Worm (Caenorhabditis elegans) whole organism, midembryonic: Measurements from ENCODE around the gene ech-5.
A peak's percentile ranks its signal among the peaks of the same experiment; 100 is the strongest.

Source experiments
- T22C8.4 ChIP-seq: fragments of 200-800 bp; sonication (Bioruptor generic); IDR thresholded peaks from 2 replicates; pipeline ENCODE4 v1.3.6; 2022; ENCODE audit warnings: missing genetic modification characterization, missing compliant biosample characterization
- cog-1 ChIP-seq: sonication (generic microtip); optimal IDR thresholded peaks from 2 replicates; lab custom pipeline; 2016; ENCODE audit warnings: missing genetic modification characterization, missing compliant biosample characterization
- flt-1 ChIP-seq: fragments of 200-800 bp; sonication (Bioruptor generic); IDR thresholded peaks from 2 replicates; pipeline ENCODE4 v1.3.6; 2022; ENCODE audit warnings: missing genetic modification characterization, missing compliant biosample characterization
- klf-2 ChIP-seq: fragments of 200-800 bp; sonication (Bioruptor generic); conservative IDR thresholded peaks from 2 replicates; pipeline ENCODE4 v1.3.6; 2022; ENCODE audit warnings: missing genetic modification reagents, missing genetic modification characterization, missing compliant biosample characterization
- med-1 ChIP-seq: sonication (generic microtip); optimal IDR thresholded peaks from 2 replicates; lab custom pipeline; 2017; ENCODE audit warnings: missing genetic modification characterization, mild to moderate bottlenecking, missing compliant biosample characterization, antibody characterized with exemption, missing genetic modification reagents; ENCODE audit not compliant: insufficient read depth
- ref-1 ChIP-seq: fragments of 200-800 bp; sonication (Bioruptor generic); conservative IDR thresholded peaks from 2 replicates; pipeline ENCODE4 v1.3.6; 2022; ENCODE audit warnings: missing genetic modification reagents, missing genetic modification characterization, missing compliant biosample characterization
- tab-1 ChIP-seq: fragments of 200-800 bp; sonication (Bioruptor generic); IDR thresholded peaks from 2 replicates; pipeline ENCODE4 v1.3.6; 2022; ENCODE audit warnings: missing genetic modification characterization, missing compliant biosample characterization
- ztf-23 ChIP-seq: fragments of 200-800 bp; sonication (Bioruptor generic); IDR thresholded peaks from 2 replicates; pipeline ENCODE4 v1.3.6; 2022; ENCODE audit warnings: missing genetic modification reagents, missing genetic modification characterization, missing compliant biosample characterization
- ztf-29 ChIP-seq: fragments of 200-800 bp; sonication (Bioruptor generic); IDR thresholded peaks from 2 replicates; pipeline ENCODE4 v1.3.6; 2022; ENCODE audit warnings: missing genetic modification reagents, missing genetic modification characterization, missing compliant biosample characterization

ech-5 gene

ce11 chrIV:829107-829506 is 32.3 kb downstream of the ech-5 start:
- no peak for TF ChIP-seq flt-1 (GFP tag; lab: Robert Waterston, UW)
- no peak for TF ChIP-seq ztf-23
- no peak for TF ChIP-seq klf-2 (GFP tag; lab: Robert Waterston, UW)

- TF ChIP-seq flt-1 (GFP tag; lab: Robert Waterston, UW) (no peak), ref-1 (no peak), med-1 (no peak)
Measured at ce11 chrIV:829691-830090, 32.9 kb downstream of the ech-5 start.

- TF ChIP-seq med-1 (no peak), ztf-29 (GFP tag; lab: Robert Waterston, UW) (no peak), ref-1 (no peak), flt-1 (GFP tag; lab: Robert Waterston, UW) (no peak), cog-1 (tag; lab: Kevin White, UChicago) (no peak), ztf-23 (no peak), T22C8.4 (GFP tag; lab: Robert Waterston, UW) (no peak), tab-1 (GFP tag; lab: Robert Waterston, UW) (no peak), klf-2 (GFP tag; lab: Robert Waterston, UW) (no peak)
Measured at ce11 chrIV:830262-830960, 33.6 kb downstream of the ech-5 start.

ce11 chrIV:831796-832486 is 35.1 kb downstream of the ech-5 start, which contains the start of the genes madf-1 and Y55F3BR.10:
TSS of gene madf-1 (minus strand) at chrIV:831896.
TSS of gene Y55F3BR.10 (plus strand) at chrIV:832436.
- TF ChIP-seq ztf-23: no peak
- TF ChIP-seq tab-1 (GFP tag; lab: Robert Waterston, UW): no peak
- no peak for TF ChIP-seq T22C8.4 (GFP tag; lab: Robert Waterston, UW)
- no peak for TF ChIP-seq med-1
- no peak for TF ChIP-seq ref-1
- no peak for TF ChIP-seq ztf-29 (GFP tag; lab: Robert Waterston, UW)
- TF ChIP-seq klf-2 (GFP tag; lab: Robert Waterston, UW): no peak
- TF ChIP-seq flt-1 (GFP tag; lab: Robert Waterston, UW): no peak
- TF ChIP-seq cog-1 (tag; lab: Kevin White, UChicago): no peak

ce11 chrIV:833517-833916 is 36.7 kb downstream of the ech-5 start:
- no peak for TF ChIP-seq cog-1 (tag; lab: Kevin White, UChicago)
- TF ChIP-seq klf-2 (GFP tag; lab: Robert Waterston, UW): no peak
- no peak for TF ChIP-seq T22C8.4 (GFP tag; lab: Robert Waterston, UW)
- TF ChIP-seq ztf-23: no peak

- TF ChIP-seq ztf-29 (GFP tag; lab: Robert Waterston, UW): no peak
- no peak for TF ChIP-seq cog-1 (tag; lab: Kevin White, UChicago)
- no peak for TF ChIP-seq T22C8.4 (GFP tag; lab: Robert Waterston, UW)
Measured at ce11 chrIV:842095-842494, 45.3 kb downstream of the ech-5 start, which contains the start of gene Y55F3BR.6. TSS of gene Y55F3BR.6 (minus strand) at chrIV:842126.

ce11 chrIV:842630-843029 is 45.8 kb downstream of the ech-5 start:
- TF ChIP-seq cog-1 (tag; lab: Kevin White, UChicago) (no peak), T22C8.4 (GFP tag; lab: Robert Waterston, UW) (0 out of 2 replicates have a peak, but pooled peaks have one; percentile 54), med-1 (no peak), tab-1 (GFP tag; lab: Robert Waterston, UW) (peak; percentile 76), ztf-29 (GFP tag; lab: Robert Waterston, UW) (peak; percentile 25; the same call in 1 of the 2 replicates), ztf-23 (peak; percentile 69), ref-1 (peak; percentile 35; the same call in 1 of the 2 replicates), flt-1 (GFP tag; lab: Robert Waterston, UW) (peak; percentile 83), klf-2 (GFP tag; lab: Robert Waterston, UW) (0 out of 2 replicates have a peak, but pooled peaks have one; percentile 56)

ce11 chrIV:845198-845597 is 48.4 kb downstream of the ech-5 start, which contains the start of gene lgc-33:
TSS of gene lgc-33 (plus strand) at chrIV:845498.
- no peak for TF ChIP-seq klf-2 (GFP tag; lab: Robert Waterston, UW)
- TF ChIP-seq flt-1 (GFP tag; lab: Robert Waterston, UW): no peak
- no peak for TF ChIP-seq ztf-29 (GFP tag; lab: Robert Waterston, UW)
- TF ChIP-seq cog-1 (tag; lab: Kevin White, UChicago): no peak
- no peak for TF ChIP-seq ref-1
- no peak for TF ChIP-seq med-1
- TF ChIP-seq tab-1 (GFP tag; lab: Robert Waterston, UW): no peak

ce11 chrIV:848207-848606 is 51.4 kb downstream of the ech-5 start:
- TF ChIP-seq T22C8.4 (GFP tag; lab: Robert Waterston, UW) (peak; percentile 42; the same call in 1 of the 2 replicates), ref-1 (no peak), flt-1 (GFP tag; lab: Robert Waterston, UW) (no peak)

ce11 chrIV:848956-849355 is 52.1 kb downstream of the ech-5 start:
- TF ChIP-seq T22C8.4 (GFP tag; lab: Robert Waterston, UW): peak; percentile 90
